Worm (Caenorhabditis elegans) whole organism, L4 larva: ENCODE data around the gene ZK177.9.

ENCODE experiments used
- F26F4.8 ChIP-seq: fragments of 200-800 bp; sonication (Bioruptor generic); conservative IDR thresholded peaks from 2 replicates; pipeline ENCODE4 v1.3.6; 2022; ENCODE audit warnings: missing genetic modification characterization, missing compliant biosample characterization
- F44E2.7 ChIP-seq: fragments of 200-800 bp; sonication (Bioruptor generic); IDR thresholded peaks from 2 replicates; pipeline ENCODE4 v2.1.2; 2022; ENCODE audit warnings: missing genetic modification characterization, missing compliant biosample characterization
- F49E8.2 ChIP-seq: sonication (generic microtip); optimal IDR thresholded peaks from 2 replicates; lab custom pipeline; 2016; ENCODE audit warnings: missing compliant biosample characterization, mild to moderate bottlenecking, missing genetic modification characterization, borderline replicate concordance
- T20F7.1 ChIP-seq: fragments of 200-800 bp; sonication (Bioruptor generic); optimal IDR thresholded peaks from 2 replicates; lab custom pipeline; 2018; ENCODE audit warnings: mild to moderate bottlenecking, missing genetic modification characterization, missing compliant biosample characterization
- Y75B8A.6 ChIP-seq: fragments of 200-800 bp; sonication (Bioruptor generic); IDR thresholded peaks from 2 replicates; pipeline ENCODE4 v1.3.6; 2022; ENCODE audit warnings: missing genetic modification reagents, missing genetic modification characterization, missing compliant biosample characterization
- ZK546.5 ChIP-seq, 2 experiments: sonication (generic microtip); optimal IDR thresholded peaks; 2 replicates each; lab custom pipeline; 2017; ENCODE audit warnings: missing biosample characterization in 2 of 2, missing genetic modification characterization in 2 of 2
- ceh-28 ChIP-seq: fragments of 150-350 bp; optimal IDR thresholded peaks from 2 replicates; lab custom pipeline; 2014; ENCODE audit warnings: missing biosample characterization, missing genetic modification reagents, missing genetic modification characterization
- ceh-44 ChIP-seq: fragments of 200-800 bp; sonication (Bioruptor generic); IDR thresholded peaks from 2 replicates; pipeline ENCODE4 v1.3.6; 2022; ENCODE audit warnings: missing genetic modification reagents, missing genetic modification characterization, missing compliant biosample characterization
- cey-2 ChIP-seq: sonication (generic microtip); optimal IDR thresholded peaks from 3 replicates; lab custom pipeline; 2017; ENCODE audit warnings: missing genetic modification characterization, mild to moderate bottlenecking, missing compliant biosample characterization, antibody characterized with exemption, borderline replicate concordance; ENCODE audit not compliant: insufficient read depth
- daf-12 ChIP-seq: fragments of 150-350 bp; optimal IDR thresholded peaks from 2 replicates; lab custom pipeline; 2014; ENCODE audit warnings: missing biosample characterization, missing genetic modification reagents, missing genetic modification characterization
- daf-19 ChIP-seq: fragments of 200-800 bp; sonication (Bioruptor generic); conservative IDR thresholded peaks from 2 replicates; pipeline ENCODE4 v1.3.6; 2022; ENCODE audit warnings: missing genetic modification characterization, missing compliant biosample characterization
- daf-8 ChIP-seq: fragments of 200-800 bp; sonication (Bioruptor generic); IDR thresholded peaks from 2 replicates; pipeline ENCODE4 v1.3.6; 2022; ENCODE audit warnings: missing genetic modification characterization, missing compliant biosample characterization
- dmd-9 ChIP-seq: fragments of 200-800 bp; sonication (Bioruptor generic); IDR thresholded peaks from 2 replicates; pipeline ENCODE4 v1.3.6; 2022; ENCODE audit warnings: missing genetic modification reagents, missing genetic modification characterization, missing compliant biosample characterization
- dpl-1 ChIP-seq: fragments of 150-350 bp; optimal IDR thresholded peaks from 2 replicates; lab custom pipeline; 2014; ENCODE audit warnings: missing biosample characterization, missing genetic modification reagents, missing genetic modification characterization
- dve-1 ChIP-seq: sonication (generic microtip); optimal IDR thresholded peaks from 2 replicates; lab custom pipeline; 2017; ENCODE audit warnings: antibody characterized with exemption, mild to moderate bottlenecking, missing genetic modification characterization, missing compliant biosample characterization; ENCODE audit not compliant: insufficient read depth
- egl-27 ChIP-seq: sonication (generic microtip); optimal IDR thresholded peaks from 3 replicates; lab custom pipeline; 2017; ENCODE audit warnings: missing biosample characterization, missing genetic modification reagents, missing genetic modification characterization
- fkh-10 ChIP-seq: fragments of 150-350 bp; optimal IDR thresholded peaks from 2 replicates; lab custom pipeline; 2014; ENCODE audit warnings: missing biosample characterization, missing genetic modification reagents, missing genetic modification characterization
- lin-1 ChIP-seq: fragments of 200-800 bp; sonication (Bioruptor generic); IDR thresholded peaks from 2 replicates; pipeline ENCODE4 v1.3.6; 2022; ENCODE audit warnings: missing genetic modification reagents, missing genetic modification characterization, missing compliant biosample characterization
- lin-15B ChIP-seq: fragments of 150-350 bp; sonication (generic microtip); optimal IDR thresholded peaks from 3 replicates; lab custom pipeline; 2014; ENCODE audit warnings: missing biosample characterization, missing genetic modification characterization
- lin-29 ChIP-seq: fragments of 200-800 bp; sonication (Bioruptor generic); IDR thresholded peaks from 2 replicates; pipeline ENCODE4 v1.3.6; 2022; ENCODE audit warnings: missing genetic modification reagents, missing genetic modification characterization, missing compliant biosample characterization
- lir-3 ChIP-seq: sonication (generic microtip); optimal IDR thresholded peaks from 2 replicates; lab custom pipeline; 2016; ENCODE audit warnings: mild to moderate bottlenecking, missing genetic modification characterization, missing compliant biosample characterization
- madf-5 ChIP-seq, 2 experiments: fragments of 200-800 bp; sonication (Bioruptor generic); IDR thresholded peaks; 2 replicates each; pipeline ENCODE4 v1.3.6; 2022; ENCODE audit warnings: missing compliant biosample characterization in 2 of 2, missing genetic modification characterization in 2 of 2
- nhr-11 ChIP-seq: fragments of 150-350 bp; optimal IDR thresholded peaks from 2 replicates; lab custom pipeline; 2014; ENCODE audit warnings: missing biosample characterization, missing genetic modification characterization
- nhr-41 ChIP-seq: fragments of 200-800 bp; sonication (Bioruptor generic); IDR thresholded peaks from 2 replicates; pipeline ENCODE4 v1.3.6; 2022; ENCODE audit warnings: missing genetic modification reagents, missing genetic modification characterization, missing compliant biosample characterization
- nhr-6 ChIP-seq: fragments of 150-350 bp; optimal IDR thresholded peaks from 2 replicates; lab custom pipeline; 2014; ENCODE audit warnings: missing biosample characterization, missing genetic modification characterization
- pha-4 ChIP-seq, 2 experiments: fragments of 150-350 bp in 1 of 2; fragments of 200-800 bp in 1 of 2; sonication (Bioruptor generic) in 1 of 2; IDR thresholded peaks in 1 of 2; optimal IDR thresholded peaks in 1 of 2; 2 replicates each; pipeline versions ENCODE4 v1.3.6 to Lab custom; 2014 to 2022; ENCODE audit warnings: missing genetic modification characterization in 2 of 2, missing genetic modification reagents in 2 of 2, missing biosample characterization in 1 of 2, missing compliant biosample characterization in 1 of 2
- php-3 ChIP-seq: fragments of 200-800 bp; sonication (Bioruptor generic); IDR thresholded peaks from 2 replicates; pipeline ENCODE4 v1.3.6; 2022; ENCODE audit warnings: missing genetic modification reagents, missing genetic modification characterization, missing compliant biosample characterization
- rbr-2 ChIP-seq: sonication (generic microtip); optimal IDR thresholded peaks from 2 replicates; lab custom pipeline; 2016; ENCODE audit warnings: missing genotype, missing genetic modification characterization, missing compliant biosample characterization
- saeg-2 ChIP-seq: fragments of 200-800 bp; sonication (Bioruptor generic); IDR thresholded peaks from 2 replicates; pipeline ENCODE4 v1.3.6; 2022; ENCODE audit warnings: missing genetic modification reagents, missing genetic modification characterization, missing compliant biosample characterization
- sdz-12 ChIP-seq: fragments of 200-800 bp; sonication (Bioruptor generic); optimal IDR thresholded peaks from 2 replicates; lab custom pipeline; 2018; ENCODE audit warnings: mild to moderate bottlenecking, missing genetic modification characterization, missing compliant biosample characterization
- set-16 ChIP-seq: fragments of 200-800 bp; sonication (Bioruptor generic); IDR thresholded peaks from 2 replicates; pipeline ENCODE4 v1.3.6; 2022; ENCODE audit warnings: missing genetic modification reagents, missing genetic modification characterization, missing compliant biosample characterization
- skn-1 ChIP-seq: fragments of 150-350 bp; optimal IDR thresholded peaks from 2 replicates; lab custom pipeline; 2014; ENCODE audit warnings: missing biosample characterization, missing genetic modification characterization
- snpc-1.2 ChIP-seq: fragments of 200-800 bp; sonication (Bioruptor generic); IDR thresholded peaks from 2 replicates; pipeline ENCODE4 v1.3.6; 2022; ENCODE audit warnings: missing genetic modification reagents, missing genetic modification characterization, missing compliant biosample characterization
- tra-1 ChIP-seq: fragments of 200-800 bp; sonication (Bioruptor generic); IDR thresholded peaks from 2 replicates; pipeline ENCODE4 v1.3.6; 2022; ENCODE audit warnings: missing genetic modification reagents, missing genetic modification characterization, missing compliant biosample characterization
- unc-39 ChIP-seq: sonication (generic microtip); optimal IDR thresholded peaks from 2 replicates; lab custom pipeline; 2017; ENCODE audit warnings: missing biosample characterization, missing genetic modification characterization
- unc-62 ChIP-seq, 3 experiments: fragments of 150-350 bp in 1 of 3; sonication (generic microtip); optimal IDR thresholded peaks in 2 of 3; peaks in 1 of 3; 1 replicate in 1 of 3; 2 replicates in 2 of 3; lab custom pipeline; 2014 to 2017; ENCODE audit warnings: missing biosample characterization in 3 of 3, missing genetic modification characterization in 3 of 3, missing genetic modification reagents in 3 of 3, missing genotype in 1 of 3
- zip-2 ChIP-seq: fragments of 150-350 bp; optimal IDR thresholded peaks from 2 replicates; lab custom pipeline; 2014; ENCODE audit warnings: missing biosample characterization, missing genetic modification characterization

ZK177.9 gene

ce11 chrII:5533642-5534041 lies 16.1 kb upstream of the ZK177.9 start, which contains the start of gene hlh-26:
TSS of gene hlh-26 (minus strand) at chrII:5533742.
- TF ChIP-seq lir-3 (tag; lab: Kevin White, UChicago) (no peak), daf-8 (GFP tag; lab: Robert Waterston, UW) (no peak), sdz-12 (GFP tag; lab: Kevin White, UChicago) (no peak), zip-2 (tag; lab: Kevin White, UChicago) (no peak), tra-1 (no peak), daf-19 (GFP tag; lab: Robert Waterston, UW) (no peak), ceh-44 (no peak), Y75B8A.6 (no peak), snpc-1.2 (GFP tag; lab: Robert Waterston, UW) (no peak), pha-4 (GFP tag; IDR thresholded peaks at IDR 0.05; lab: Robert Waterston, UW) (no peak), pha-4 (tag; optimal IDR thresholded peaks at IDR 0.05; lab: Kevin White, UChicago) (no peak), lin-1 (GFP tag; lab: Robert Waterston, UW) (no peak), F49E8.2 (no peak), unc-39 (tag; lab: Kevin White, UChicago) (no peak), lin-29 (GFP tag; lab: Robert Waterston, UW) (no peak), ZK546.5 (tag; optimal IDR thresholded peaks at IDR 0.05; lab: Kevin White, UChicago) (no peak), ceh-28 (tag; lab: Kevin White, UChicago) (no peak), T20F7.1 (GFP tag; lab: Kevin White, UChicago) (no peak), set-16 (GFP tag; lab: Robert Waterston, UW) (no peak), lin-15B (tag; lab: Kevin White, UChicago) (no peak), nhr-11 (tag; lab: Kevin White, UChicago) (no peak)
- TF ChIP-seq, all 104 proteins: peak for 0

- TF ChIP-seq saeg-2 = no peak
- TF ChIP-seq snpc-1.2 (GFP tag; lab: Robert Waterston, UW) = no peak
- no peak for TF ChIP-seq F26F4.8 (GFP tag; lab: Robert Waterston, UW)
- no peak for TF ChIP-seq dve-1 (tag; lab: Kevin White, UChicago)
- peak in 1 of 2 experiments; percentile 91 for TF ChIP-seq unc-62 (GFP tag; optimal IDR thresholded peaks at IDR 0.05 in 1 of 2; lab: Kevin White, UChicago)
- no peak for TF ChIP-seq unc-62 (tag; optimal IDR thresholded peaks at IDR 0.05; lab: Kevin White, UChicago)
- no peak for TF ChIP-seq T20F7.1 (GFP tag; lab: Kevin White, UChicago)
- TF ChIP-seq dpl-1 (GFP tag; lab: Kevin White, UChicago) = no peak
- TF ChIP-seq nhr-6 (tag; lab: Kevin White, UChicago) = no peak
- TF ChIP-seq egl-27 (tag; lab: Kevin White, UChicago) = no peak
Measured at ce11 chrII:5531855-5532328, 14.3 kb upstream of the ZK177.9 start, which contains the start of gene C17C3.9. TSS of gene C17C3.9 (minus strand) at chrII:5532278.

- no peak for TF ChIP-seq T20F7.1 (GFP tag; lab: Kevin White, UChicago)
- no peak for TF ChIP-seq fkh-10
- no peak for TF ChIP-seq daf-12 (tag; lab: Kevin White, UChicago)
- TF ChIP-seq nhr-41 (GFP tag; lab: Robert Waterston, UW) = no peak
- TF ChIP-seq zip-2 (tag; lab: Kevin White, UChicago) = no peak
- no peak for TF ChIP-seq F49E8.2
- TF ChIP-seq skn-1 (tag; lab: Kevin White, UChicago) = no peak
Measured at ce11 chrII:5527841-5528240, 10.3 kb upstream of the ZK177.9 start, which contains the start of gene ZK177.1. TSS of gene ZK177.1 (plus strand) at chrII:5528141.

ce11 chrII:5525297-5525696 lies 7.8 kb upstream of the ZK177.9 start, which contains the start of gene tbx-35:
TSS of gene tbx-35 (minus strand) at chrII:5525397.
- TF ChIP-seq php-3 (no peak), F44E2.7 (no peak), dmd-9 (no peak), cey-2 (no peak), madf-5 (GFP tag; IDR thresholded peaks at IDR 0.05; lab: Robert Waterston, UW) (no peak), rbr-2 (tag; lab: Kevin White, UChicago) (no peak), pha-4 (GFP tag; IDR thresholded peaks at IDR 0.05; lab: Robert Waterston, UW) (no peak), pha-4 (tag; optimal IDR thresholded peaks at IDR 0.05; lab: Kevin White, UChicago) (no peak)
